Fruit fly (Drosophila melanogaster) S2 (cell line): ENCODE data around the gene CG31848.

Source experiments
- CG8478 ChIP-seq: fragments of >200 bp; optimal IDR thresholded peaks from 2 replicates; lab custom pipeline; 2018
- CTCF ChIP-seq, 2 experiments: fragments of >200 bp; optimal IDR thresholded peaks; 2 replicates each; lab custom pipeline; 2018

DNA sequence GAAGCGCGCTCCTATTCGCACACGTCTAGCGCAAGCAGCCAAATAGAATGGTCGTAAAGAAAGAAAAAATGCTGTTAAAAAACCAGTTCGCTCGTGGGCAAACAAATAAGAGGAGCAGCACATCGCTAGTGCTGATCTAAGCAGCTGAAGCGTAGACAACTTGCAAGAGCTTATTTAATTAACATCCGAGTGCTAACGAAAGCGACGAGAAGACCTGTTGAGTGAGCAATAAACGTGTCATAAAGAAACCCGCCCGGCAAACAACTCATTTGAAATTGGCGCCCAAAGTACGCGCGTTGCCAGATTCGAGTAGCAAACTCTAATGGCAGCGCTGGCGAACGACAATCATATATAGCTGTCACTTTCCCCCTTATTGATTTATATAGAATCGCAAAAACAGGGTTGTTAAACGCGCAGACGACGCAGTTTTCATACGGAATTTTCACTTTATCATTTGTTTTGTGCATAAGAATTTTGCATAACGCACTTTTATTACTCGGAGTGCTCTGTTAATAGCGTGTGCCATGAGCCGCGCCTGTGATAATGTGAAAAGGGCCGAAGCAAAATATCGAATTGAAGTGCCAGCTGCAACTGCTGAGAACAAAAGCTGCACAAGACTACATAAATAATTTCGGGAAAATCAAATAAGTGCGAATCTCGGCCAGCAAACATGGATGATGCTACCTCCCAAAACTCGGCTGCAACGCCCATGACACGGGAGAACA, 30.5 kb upstream of the CG31848 start:
- TF ChIP-seq CTCF (optimal IDR thresholded peaks at IDR 0.05; lab: Kevin White, UChicago) (peak; percentile 35 to 42), CG8478 (no peak)
